Fruit fly (Drosophila melanogaster): Measurements from ENCODE around the gene CG31140.
A peak's percentile ranks its signal among the peaks of the same experiment; 100 is the strongest.

The CG31140 gene

dm6 chr3R:23939921-23940839, 22.8 kb upstream of the CG31140 start (continued):
- peak; percentile 66 for TF ChIP-seq repo (GFP tag; optimal IDR thresholded peaks at IDR 0.05)
- no peak for TF ChIP-seq wdn (GFP tag; IDR thresholded peaks at IDR 0.05)
- TF ChIP-seq MESR4 (GFP tag; optimal IDR thresholded peaks at IDR 0.05) = peak; percentile 38
- peak; percentile 89; the same call in 2 of the 3 replicates for TF ChIP-seq so (GFP tag; IDR thresholded peaks at IDR 0.05)
- peak; percentile 51 for TF ChIP-seq CHES-1-like (GFP tag; optimal IDR thresholded peaks at IDR 0.05)
- peak; percentile 45 for TF ChIP-seq trem (tag; optimal IDR thresholded peaks at IDR 0.05)
- TF ChIP-seq Dp (GFP tag; optimal IDR thresholded peaks at IDR 0.05) = no peak
- TF ChIP-seq CG2712 (tag; optimal IDR thresholded peaks at IDR 0.05) = peak; percentile 73
- peak; percentile 86 for TF ChIP-seq CG9727 (GFP tag; optimal IDR thresholded peaks at IDR 0.05)
- no peak for TF ChIP-seq ab (GFP tag; optimal IDR thresholded peaks at IDR 0.05)
- TF ChIP-seq unpg (GFP tag; optimal IDR thresholded peaks at IDR 0.05) = peak; percentile 78
- peak; percentile 90 for TF ChIP-seq Sox100B (GFP tag; optimal IDR thresholded peaks at IDR 0.05)
- TF ChIP-seq ewg (GFP tag; optimal IDR thresholded peaks at IDR 0.05) = peak; percentile 73
- peak; percentile 96 for TF ChIP-seq CG15601 (tag; optimal IDR thresholded peaks at IDR 0.05)
- peak; percentile 40; the same call in 1 of the 2 replicates for TF ChIP-seq cas (GFP tag; IDR thresholded peaks at IDR 0.05)
- peak; percentile 27 for TF ChIP-seq CG13624 (GFP tag; optimal IDR thresholded peaks at IDR 0.05)
- no peak for TF ChIP-seq dan (GFP tag; IDR thresholded peaks at IDR 0.05)
- TF ChIP-seq Gsc (GFP tag; IDR thresholded peaks at IDR 0.05) = no peak
- TF ChIP-seq CG1602 (GFP tag; optimal IDR thresholded peaks at IDR 0.05) = peak; percentile 84
- peak; percentile 65; the same call in 1 of the 2 replicates for TF ChIP-seq CG5953 (GFP tag; IDR thresholded peaks at IDR 0.05)
- TF ChIP-seq pan (optimal IDR thresholded peaks at IDR 0.05) = no peak
- peak in 1 of 2 experiments; percentile 82 for TF ChIP-seq pan (GFP tag; optimal IDR thresholded peaks at IDR 0.05 in 1 of 2, IDR thresholded peaks at IDR 0.05 in 1 of 2)
- peak; percentile 60 for TF ChIP-seq CG4820 (GFP tag; optimal IDR thresholded peaks at IDR 0.05)
- peak; percentile 72 for TF ChIP-seq CG34376 (GFP tag; optimal IDR thresholded peaks at IDR 0.05)
- TF ChIP-seq CG6272 (GFP tag; IDR thresholded peaks at IDR 0.05) = no peak
- TF ChIP-seq CG2889 (GFP tag; IDR thresholded peaks at IDR 0.05) = peak; percentile 43; the same call in 1 of the 3 replicates
- peak; percentile 24 for TF ChIP-seq CG7786 (GFP tag; optimal IDR thresholded peaks at IDR 0.05)
- TF ChIP-seq sens-2 (GFP tag; IDR thresholded peaks at IDR 0.05) = no peak
- TF ChIP-seq sna (GFP tag; IDR thresholded peaks at IDR 0.05; ENCODE audit: partially characterized antibody) = no peak
- TF ChIP-seq B-H2 (GFP tag; optimal IDR thresholded peaks at IDR 0.05) = peak; percentile 31
- TF ChIP-seq hth (optimal IDR thresholded peaks at IDR 0.05) = no peak
- TF ChIP-seq ci (GFP tag; IDR thresholded peaks at IDR 0.05) = peak; percentile 89
- no peak for TF ChIP-seq ato (GFP tag; IDR thresholded peaks at IDR 0.05; ENCODE audit: partially characterized antibody)
- peak; percentile 93 for TF ChIP-seq lab (GFP tag; optimal IDR thresholded peaks at IDR 0.05)
- no peak for TF ChIP-seq Gug (GFP tag; IDR thresholded peaks at IDR 0.05)
- TF ChIP-seq CG3065 (GFP tag; optimal IDR thresholded peaks at IDR 0.05) = peak; percentile 47
- no peak for TF ChIP-seq nerfin-2 (GFP tag; IDR thresholded peaks at IDR 0.05; ENCODE audit: partially characterized antibody)
- TF ChIP-seq CG10979 (tag; optimal IDR thresholded peaks at IDR 0.05) = peak; percentile 57
- TF ChIP-seq chif (GFP tag; optimal IDR thresholded peaks at IDR 0.05) = peak; percentile 49 to 80
- TF ChIP-seq CG17361 (GFP tag; IDR thresholded peaks at IDR 0.05) = peak; percentile 61; the same call in 1 of the 3 replicates
- peak; percentile 97 for TF ChIP-seq Asciz (GFP tag; optimal IDR thresholded peaks at IDR 0.05)
- TF ChIP-seq CG4707 (GFP tag; optimal IDR thresholded peaks at IDR 0.05) = peak; percentile 87
- TF ChIP-seq tio (GFP tag; optimal IDR thresholded peaks at IDR 0.05) = peak; percentile 67
- TF ChIP-seq peb (GFP tag; IDR thresholded peaks at IDR 0.05) = peak; percentile 66
- TF ChIP-seq CG17385 (GFP tag; optimal IDR thresholded peaks at IDR 0.05) = peak; percentile 79
- no peak for TF ChIP-seq Poxn (GFP tag; IDR thresholded peaks at IDR 0.05)
- TF ChIP-seq CG16863 (GFP tag; optimal IDR thresholded peaks at IDR 0.05) = peak; percentile 46
- TF ChIP-seq yki (optimal IDR thresholded peaks at IDR 0.05) = no peak
- TF ChIP-seq tin (GFP tag; optimal IDR thresholded peaks at IDR 0.05) = peak; percentile 34

Data from whole organism, embryonic.